Worm (Caenorhabditis elegans) whole organism, late embryonic: ENCODE results near the gene lgc-34.

Source experiments
- ceh-9 ChIP-seq: sonication (generic microtip); optimal IDR thresholded peaks from 2 replicates; lab custom pipeline; 2016; ENCODE audit warnings: mild to moderate bottlenecking, missing genetic modification characterization, inconsistent platforms, missing compliant biosample characterization
- fkh-10 ChIP-seq: fragments of 150-350 bp; optimal IDR thresholded peaks from 2 replicates; lab custom pipeline; 2014; ENCODE audit warnings: missing biosample characterization, missing genetic modification reagents, missing genetic modification characterization
- hlh-6 ChIP-seq: sonication (generic microtip); optimal IDR thresholded peaks from 2 replicates; lab custom pipeline; 2016; ENCODE audit warnings: missing genotype, missing genetic modification characterization, missing compliant biosample characterization
- lin-11 ChIP-seq: fragments of 200-800 bp; sonication (Bioruptor generic); optimal IDR thresholded peaks from 2 replicates; lab custom pipeline; 2018; ENCODE audit warnings: mild to moderate bottlenecking, missing genetic modification characterization, missing compliant biosample characterization
- nhr-11 ChIP-seq: fragments of 150-350 bp; optimal IDR thresholded peaks from 2 replicates; lab custom pipeline; 2014; ENCODE audit warnings: missing biosample characterization, missing genetic modification characterization
- pag-3 ChIP-seq: sonication (generic microtip); optimal IDR thresholded peaks from 2 replicates; lab custom pipeline; 2016; ENCODE audit warnings: missing compliant biosample characterization, missing genetic modification characterization, borderline replicate concordance
- pax-1 ChIP-seq: fragments of 150-350 bp; optimal IDR thresholded peaks from 2 replicates; lab custom pipeline; 2014; ENCODE audit warnings: missing biosample characterization, missing genetic modification characterization
- pha-4 ChIP-seq: fragments of 150-350 bp; optimal IDR thresholded peaks from 2 replicates; lab custom pipeline; 2018; ENCODE audit warnings: missing biosample characterization, missing genetic modification reagents, missing genetic modification characterization

DNA sequence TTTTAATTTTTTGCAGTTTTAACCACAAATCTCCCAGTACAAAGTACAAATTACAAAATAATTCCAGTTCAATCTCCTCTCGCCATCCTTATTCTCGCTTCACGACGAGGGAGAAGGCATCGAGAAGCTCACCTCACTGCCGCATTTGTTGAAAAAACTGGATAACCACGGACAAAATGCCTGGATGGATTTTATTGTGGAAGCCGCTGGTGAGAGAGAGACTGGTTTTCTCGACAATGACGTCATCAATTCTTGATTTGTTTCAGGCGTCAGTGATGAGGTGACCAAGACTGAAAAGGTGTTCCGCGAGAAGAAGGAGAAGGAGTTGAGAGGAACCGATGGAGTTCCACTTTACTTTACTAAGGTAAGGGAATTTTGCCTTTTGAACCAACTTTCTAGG lies 23.1 kb downstream of the lgc-34 start:
- TF ChIP-seq pag-3 (no peak), lin-11 (no peak), ceh-9 (tag; lab: Kevin White, UChicago) (no peak), hlh-6 (tag; lab: Kevin White, UChicago) (no peak), pax-1 (tag; lab: Kevin White, UChicago) (no peak), nhr-11 (no peak), fkh-10 (GFP tag; lab: Kevin White, UChicago) (no peak), pha-4 (tag; lab: Kevin White, UChicago) (no peak)
